Worm (Caenorhabditis elegans) whole organism, midembryonic: ENCODE data around the gene rnh-1.2.

ENCODE experiments used
- T22C8.4 ChIP-seq: fragments of 200-800 bp; sonication (Bioruptor generic); IDR thresholded peaks from 2 replicates; pipeline ENCODE4 v1.3.6; 2022; ENCODE audit warnings: missing genetic modification characterization, missing compliant biosample characterization
- cog-1 ChIP-seq: sonication (generic microtip); optimal IDR thresholded peaks from 2 replicates; lab custom pipeline; 2016; ENCODE audit warnings: missing genetic modification characterization, missing compliant biosample characterization
- flt-1 ChIP-seq: fragments of 200-800 bp; sonication (Bioruptor generic); IDR thresholded peaks from 2 replicates; pipeline ENCODE4 v1.3.6; 2022; ENCODE audit warnings: missing genetic modification characterization, missing compliant biosample characterization
- klf-2 ChIP-seq: fragments of 200-800 bp; sonication (Bioruptor generic); conservative IDR thresholded peaks from 2 replicates; pipeline ENCODE4 v1.3.6; 2022; ENCODE audit warnings: missing genetic modification reagents, missing genetic modification characterization, missing compliant biosample characterization
- med-1 ChIP-seq: sonication (generic microtip); optimal IDR thresholded peaks from 2 replicates; lab custom pipeline; 2017; ENCODE audit warnings: missing genetic modification characterization, mild to moderate bottlenecking, missing compliant biosample characterization, antibody characterized with exemption, missing genetic modification reagents; ENCODE audit not compliant: insufficient read depth

DNA sequence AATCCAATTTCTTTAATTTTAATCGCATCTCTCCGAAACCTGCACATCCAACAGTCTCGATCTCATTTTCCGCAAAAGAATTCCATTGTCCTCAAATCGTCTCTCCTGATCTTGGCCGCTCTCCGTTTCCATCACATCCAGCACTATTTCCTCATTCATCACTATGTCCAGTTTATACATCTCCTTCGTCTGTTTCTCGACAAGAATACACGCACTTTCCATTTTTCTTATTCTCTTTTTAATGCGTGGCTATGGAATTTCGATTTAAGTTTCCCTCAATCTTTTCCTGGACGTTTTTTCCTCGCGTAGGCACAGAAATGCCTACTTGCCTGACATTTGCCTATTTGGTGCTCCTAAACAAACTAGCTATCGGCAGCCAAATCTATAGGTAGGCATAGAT, 38.0 kb upstream of the rnh-1.2 start:
- TF ChIP-seq flt-1 (no peak), med-1 (GFP tag; lab: Kevin White, UChicago) (no peak), cog-1 (tag; lab: Kevin White, UChicago) (no peak), klf-2 (GFP tag; lab: Robert Waterston, UW) (no peak), T22C8.4 (GFP tag; lab: Robert Waterston, UW) (no peak)
